Fruit fly (Drosophila melanogaster): ENCODE measurements around the gene Idgf2.

DNA sequence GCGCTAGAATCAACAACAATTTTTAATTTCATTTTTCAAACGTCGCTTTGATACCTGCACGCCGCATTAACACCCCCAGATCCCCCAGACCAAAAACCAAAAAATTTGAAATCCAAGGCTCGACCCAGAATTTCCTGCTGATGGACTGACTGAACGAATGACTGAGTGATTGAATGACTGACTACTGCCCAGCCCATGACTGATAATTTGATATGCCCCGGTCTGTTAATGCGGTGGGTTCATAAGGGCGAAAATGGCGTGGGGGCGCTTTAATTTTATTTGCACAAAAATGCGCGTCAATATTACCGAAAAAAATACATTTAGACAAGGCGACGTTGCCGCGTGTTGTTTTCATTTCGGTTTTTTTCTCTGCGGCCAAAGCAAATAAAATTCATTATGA, 4.5 kb upstream of the Idgf2 start:
- no peak for TF ChIP-seq CG4496 (GFP tag; IDR thresholded peaks at IDR 0.05)
- no peak for TF ChIP-seq CG8159 (tag; optimal IDR thresholded peaks at IDR 0.05)
- no peak for TF ChIP-seq Ets98B (GFP tag; IDR thresholded peaks at IDR 0.05)
- no peak for TF ChIP-seq CG10348 (GFP tag; IDR thresholded peaks at IDR 0.05)
- TF ChIP-seq CG8301 (tag; optimal IDR thresholded peaks at IDR 0.05) = no peak
- TF ChIP-seq Pif1A (GFP tag; optimal IDR thresholded peaks at IDR 0.05) = no peak
- TF ChIP-seq CG13204 (GFP tag; optimal IDR thresholded peaks at IDR 0.05) = no peak
- TF ChIP-seq EcR (GFP tag; optimal IDR thresholded peaks at IDR 0.05) = no peak
